Worm (Caenorhabditis elegans) whole organism, mixed stage, embryonic: ENCODE results near the gene ceh-20.

Experiments used
- lsy-2 ChIP-seq: fragments of 150-350 bp; optimal IDR thresholded peaks from 2 replicates; lab custom pipeline; 2014; ENCODE audit warnings: missing biosample characterization, missing genetic modification characterization
- unc-39 ChIP-seq: fragments of 150-350 bp; optimal IDR thresholded peaks from 2 replicates; lab custom pipeline; 2014; ENCODE audit warnings: missing biosample characterization, missing genetic modification characterization
- ztf-11 ChIP-seq: fragments of 150-350 bp; optimal IDR thresholded peaks from 2 replicates; lab custom pipeline; 2014; ENCODE audit warnings: missing biosample characterization, missing genetic modification characterization

DNA sequence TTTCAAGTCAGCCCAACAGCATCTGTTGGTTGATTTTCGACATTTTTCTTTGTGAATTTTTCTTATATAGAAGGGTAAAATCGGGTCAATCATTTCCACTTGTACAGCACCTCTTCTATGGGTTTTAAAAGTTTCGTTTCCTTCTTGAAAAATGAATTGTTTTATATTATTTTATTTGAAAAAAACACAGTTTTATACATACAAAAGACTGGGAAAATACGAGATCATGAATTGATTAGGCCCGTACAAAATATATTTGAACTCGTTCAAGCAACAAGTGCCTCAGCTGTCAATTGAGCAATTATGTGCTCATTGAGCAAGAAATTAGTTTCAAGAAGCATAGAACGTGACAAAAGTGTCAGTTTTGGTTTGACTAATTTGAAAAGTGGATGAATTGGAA, 22.5 kb downstream of the ceh-20 start:
- TF ChIP-seq lsy-2 (tag; lab: Kevin White, UChicago): no peak
- no peak for TF ChIP-seq ztf-11
- TF ChIP-seq unc-39: no peak
